Fruit fly (Drosophila melanogaster): Measurements from ENCODE around the gene CG43439.

DNA sequence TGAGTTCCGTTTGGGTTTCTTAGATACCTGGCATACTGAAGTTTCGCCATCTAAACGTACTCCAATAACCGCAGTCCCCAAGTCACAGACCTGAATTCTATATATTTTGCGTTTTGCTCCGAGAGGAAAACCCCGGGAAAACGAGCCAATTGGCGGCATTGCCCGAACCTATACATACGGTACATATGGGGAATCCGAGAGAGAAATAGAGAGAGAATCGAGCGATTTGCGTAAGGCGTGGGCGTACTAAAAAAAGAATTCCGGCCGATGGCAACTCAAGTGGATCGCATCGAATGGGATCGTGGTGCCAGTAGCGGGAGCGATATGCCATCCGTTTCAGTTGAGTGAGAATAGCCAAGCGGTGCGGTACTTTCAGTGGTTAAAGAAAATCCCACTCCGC lies 5.9 kb upstream of the CG43439 start, which contains the start of gene bin:
- no peak for TF ChIP-seq pan (optimal IDR thresholded peaks at IDR 0.05)
- TF ChIP-seq Dll (optimal IDR thresholded peaks at IDR 0.05), result no peak

Data from whole organism.